Worm (Caenorhabditis elegans) whole organism, L3 larva: Measurements from ENCODE around the gene R09H10.7.

ENCODE experiments used
- elt-1 ChIP-seq: fragments of 150-350 bp; optimal IDR thresholded peaks from 2 replicates; lab custom pipeline; 2014; ENCODE audit warnings: missing biosample characterization, missing genetic modification characterization
- elt-2 ChIP-seq: sonication (generic microtip); optimal IDR thresholded peaks from 2 replicates; lab custom pipeline; 2016; ENCODE audit warnings: missing genetic modification reagents, mild to moderate bottlenecking, missing genetic modification characterization, missing compliant biosample characterization
- elt-3 ChIP-seq, 3 experiments: fragments of 150-350 bp in 1 of 3; sonication (generic microtip) in 2 of 3; optimal IDR thresholded peaks; 2 replicates in 2 of 3; 4 replicates in 1 of 3; lab custom pipeline; 2014 to 2017; ENCODE audit warnings: missing biosample characterization in 3 of 3, missing genetic modification characterization in 3 of 3
- eor-1 ChIP-seq, 2 experiments: fragments of 150-350 bp; optimal IDR thresholded peaks; 2 replicates each; lab custom pipeline; 2014 to 2018; ENCODE audit warnings: missing biosample characterization in 2 of 2, missing genetic modification characterization in 2 of 2
- lin-39 ChIP-seq: fragments of 150-350 bp; optimal IDR thresholded peaks from 2 replicates; lab custom pipeline; 2018; ENCODE audit warnings: missing biosample characterization, missing genetic modification reagents, missing genetic modification characterization
- nhr-11 ChIP-seq: fragments of 150-350 bp; optimal IDR thresholded peaks from 2 replicates; lab custom pipeline; 2014; ENCODE audit warnings: missing biosample characterization, missing genetic modification characterization
- ztf-11 ChIP-seq: fragments of 150-350 bp; optimal IDR thresholded peaks from 2 replicates; lab custom pipeline; 2014; ENCODE audit warnings: missing biosample characterization, missing genetic modification characterization

DNA sequence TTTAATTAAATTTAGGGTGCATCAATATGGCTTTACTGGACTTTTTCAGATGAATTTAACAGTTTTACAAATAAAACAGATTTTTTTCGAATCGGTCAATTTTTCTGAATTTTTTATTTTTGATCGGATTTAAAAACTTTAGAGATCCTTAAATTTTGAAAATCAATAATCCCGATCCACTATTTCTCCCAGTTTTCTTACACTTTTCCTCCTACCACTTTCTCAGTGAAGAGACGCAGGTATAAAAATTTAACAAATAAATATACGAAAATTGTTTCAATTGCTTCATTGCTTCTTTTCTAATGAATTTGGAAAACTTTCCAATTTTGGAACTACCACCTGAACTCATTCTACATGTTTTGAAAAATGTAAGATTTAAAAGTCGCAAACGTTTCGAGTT lies 43.2 kb downstream of the R09H10.7 start, which contains the start of gene K08C7.7:
- no peak for TF ChIP-seq elt-2 (tag; lab: Kevin White, UChicago)
- no peak for TF ChIP-seq ztf-11 (tag; lab: Kevin White, UChicago)
- TF ChIP-seq elt-3 (tag; optimal IDR thresholded peaks at IDR 0.05; lab: Kevin White, UChicago), result no peak
- TF ChIP-seq nhr-11 (tag; lab: Kevin White, UChicago), result no peak
- no peak for TF ChIP-seq elt-1 (tag; lab: Kevin White, UChicago)
- no peak for TF ChIP-seq lin-39 (tag; lab: Kevin White, UChicago)
- TF ChIP-seq eor-1 (tag; optimal IDR thresholded peaks at IDR 0.05; lab: Kevin White, UChicago), result no peak
